Worm (Caenorhabditis elegans) whole organism, young adult: ENCODE data around the gene K10G6.5.

Source experiments
- ama-1 ChIP-seq, 3 experiments: fragments of 150-350 bp in 1 of 3; sonication (generic microtip) in 2 of 3; optimal IDR thresholded peaks; 2 replicates each; lab custom pipeline; 2014 to 2018; ENCODE audit warnings: missing biosample characterization in 2 of 3, missing genetic modification characterization in 2 of 3, missing genetic modification reagents in 2 of 3
- ceh-79 ChIP-seq: sonication (generic microtip); optimal IDR thresholded peaks from 2 replicates; lab custom pipeline; 2017; ENCODE audit warnings: mild to moderate bottlenecking, missing genetic modification characterization, missing compliant biosample characterization
- chd-7 ChIP-seq: sonication (generic microtip); optimal IDR thresholded peaks from 2 replicates; lab custom pipeline; 2016; ENCODE audit warnings: mild to moderate bottlenecking, missing genetic modification characterization, moderate library complexity, missing compliant biosample characterization
- gei-17 ChIP-seq: fragments of 200-800 bp; sonication (Bioruptor generic); optimal IDR thresholded peaks from 2 replicates; lab custom pipeline; 2018; ENCODE audit warnings: mild to moderate bottlenecking, missing genetic modification characterization, missing compliant biosample characterization
- nhr-120 ChIP-seq: fragments of 200-800 bp; sonication (Bioruptor generic); IDR thresholded peaks from 2 replicates; pipeline ENCODE4 v1.3.6; 2022; ENCODE audit warnings: missing genetic modification characterization, missing compliant biosample characterization
- rcor-1 ChIP-seq: fragments of 200-800 bp; sonication (Bioruptor generic); IDR thresholded peaks from 2 replicates; pipeline ENCODE4 v1.3.6; 2022; ENCODE audit warnings: missing genetic modification reagents, missing genetic modification characterization, missing compliant biosample characterization
- sdz-38 ChIP-seq: sonication (generic microtip); optimal IDR thresholded peaks from 2 replicates; lab custom pipeline; 2016; ENCODE audit warnings: missing genotype, missing genetic modification characterization, missing compliant biosample characterization
- snpc-4 ChIP-seq, 5 experiments: fragments of 150-350 bp in 1 of 5; sonication (generic microtip) in 4 of 5; optimal IDR thresholded peaks; 2 replicates each; lab custom pipeline; 2014 to 2018; ENCODE audit warnings: missing genetic modification characterization in 5 of 5, missing biosample characterization in 3 of 5, antibody characterized with exemption in 2 of 5, mild to moderate bottlenecking in 2 of 5, missing compliant biosample characterization in 2 of 5, missing genotype in 2 of 5, moderate library complexity in 2 of 5, missing genetic modification reagents in 1 of 5
- unc-130 ChIP-seq: sonication (generic microtip); optimal IDR thresholded peaks from 2 replicates; lab custom pipeline; 2016; ENCODE audit warnings: missing genetic modification reagents, missing genetic modification characterization, missing compliant biosample characterization

DNA sequence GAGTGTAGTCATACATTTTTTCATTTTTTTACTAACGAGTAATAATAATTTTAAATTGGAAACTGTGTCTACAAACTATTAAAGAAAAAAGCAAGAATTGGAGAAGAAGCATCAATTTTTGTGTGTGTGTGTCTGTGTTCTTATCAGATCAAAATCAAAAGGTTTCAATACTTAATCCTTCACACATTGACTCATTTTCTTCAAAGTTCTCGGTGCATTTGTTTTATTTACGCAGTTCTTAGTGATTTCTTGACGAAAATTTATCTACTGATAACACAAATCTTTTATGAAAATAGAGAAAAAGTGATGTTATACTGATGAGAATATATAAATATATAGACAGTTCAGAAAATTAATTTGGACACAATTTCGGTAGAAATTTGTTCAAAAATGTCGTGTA lies 9.0 kb downstream of the K10G6.5 start, which contains the start of gene clc-22:
- TF ChIP-seq unc-130 (GFP tag; lab: Kevin White, UChicago) (no peak), chd-7 (no peak), ceh-79 (tag; lab: Kevin White, UChicago) (no peak), gei-17 (GFP tag; lab: Kevin White, UChicago) (no peak), sdz-38 (no peak), ama-1 (optimal IDR thresholded peaks at IDR 0.05; lab: Kevin White, UChicago) (no peak), ama-1 (GFP tag; optimal IDR thresholded peaks at IDR 0.05; lab: Kevin White, UChicago) (no peak), rcor-1 (GFP tag; lab: Robert Waterston, UW) (no peak), snpc-4 (GFP tag; optimal IDR thresholded peaks at IDR 0.05; lab: Kevin White, UChicago) (no peak), snpc-4 (tag; optimal IDR thresholded peaks at IDR 0.05; lab: Kevin White, UChicago) (no peak), nhr-120 (GFP tag; lab: Robert Waterston, UW) (no peak)
